Fruit fly (Drosophila melanogaster): ENCODE measurements around the gene Rala.

The Rala gene

dm6 chrX:3748248-3748647, 28.8 kb upstream of the Rala start (continued):
- TF ChIP-seq Doc2 (GFP tag; IDR thresholded peaks at IDR 0.05) = no peak
- peak; percentile 56 for TF ChIP-seq CG16815 (GFP tag; optimal IDR thresholded peaks at IDR 0.05)
- peak; percentile 78 for TF ChIP-seq Med (GFP tag)
- TF ChIP-seq CG15696 (tag; optimal IDR thresholded peaks at IDR 0.05) = no peak
- TF ChIP-seq CG6654 (GFP tag; optimal IDR thresholded peaks at IDR 0.05) = peak; percentile 15
- TF ChIP-seq trem (tag; optimal IDR thresholded peaks at IDR 0.05) = no peak
- TF ChIP-seq HHEX (GFP tag; optimal IDR thresholded peaks at IDR 0.05) = peak; percentile 72
- TF ChIP-seq GATAe (GFP tag; conservative IDR thresholded peaks at IDR 0.05) = no peak
- TF ChIP-seq Neu2 (GFP tag; optimal IDR thresholded peaks at IDR 0.05; ENCODE audit: borderline replicate concordance) = no peak
- TF ChIP-seq B-H2 (GFP tag; optimal IDR thresholded peaks at IDR 0.05) = no peak
- peak; percentile 81 for TF ChIP-seq phol (tag; optimal IDR thresholded peaks at IDR 0.05)
- TF ChIP-seq klu (GFP tag; IDR thresholded peaks at IDR 0.05) = peak; percentile 27; the same call in 1 of the 2 replicates
- no peak for TF ChIP-seq CG12236 (GFP tag; optimal IDR thresholded peaks at IDR 0.05)
- no peak for TF ChIP-seq NC2β (GFP tag; optimal IDR thresholded peaks at IDR 0.05)
- peak; percentile 61; the same call in 1 of the 2 replicates for TF ChIP-seq CG17328 (GFP tag; IDR thresholded peaks at IDR 0.05)
- no peak for TF ChIP-seq Atf3 (GFP tag; optimal IDR thresholded peaks at IDR 0.05)
- TF ChIP-seq CG17385 (GFP tag; optimal IDR thresholded peaks at IDR 0.05) = peak; percentile 63
- TF ChIP-seq sens (GFP tag) = peak; percentile 81
- no peak for TF ChIP-seq gcm (GFP tag; optimal IDR thresholded peaks at IDR 0.05)
- TF ChIP-seq Max (GFP tag; optimal IDR thresholded peaks at IDR 0.05) = peak; percentile 59
- TF ChIP-seq Stat92E (GFP tag; optimal IDR thresholded peaks at IDR 0.05) = no peak
- TF ChIP-seq pzg (GFP tag; optimal IDR thresholded peaks at IDR 0.05) = no peak
- peak; percentile 18 for TF ChIP-seq CG33557 (GFP tag; optimal IDR thresholded peaks at IDR 0.05)
- TF ChIP-seq dan (GFP tag; IDR thresholded peaks at IDR 0.05) = no peak
- peak; percentile 76 for TF ChIP-seq slbo (GFP tag; IDR thresholded peaks at IDR 0.05)
- no peak for TF ChIP-seq Dip2 (GFP tag; IDR thresholded peaks at IDR 0.05)
- peak; percentile 62 for TF ChIP-seq fd3F (GFP tag; optimal IDR thresholded peaks at IDR 0.05)
- TF ChIP-seq bigmax (GFP tag; optimal IDR thresholded peaks at IDR 0.05) = no peak
- TF ChIP-seq CG12104 (GFP tag; optimal IDR thresholded peaks at IDR 0.05) = peak; percentile 38
- TF ChIP-seq br (optimal IDR thresholded peaks at IDR 0.05) = no peak
- peak; percentile 58 for TF ChIP-seq CG15011 (GFP tag; optimal IDR thresholded peaks at IDR 0.05)
- peak; percentile 52 for TF ChIP-seq CG1602 (GFP tag; optimal IDR thresholded peaks at IDR 0.05)
- TF ChIP-seq slou (GFP tag; optimal IDR thresholded peaks at IDR 0.05) = peak; percentile 59
- TF ChIP-seq chif (GFP tag; optimal IDR thresholded peaks at IDR 0.05) = peak in 1 of 2 experiments; percentile 21
- TF ChIP-seq ap (GFP tag; IDR thresholded peaks at IDR 0.05) = 0 out of 2 replicates have a peak, but pooled peaks have one; percentile 24
- peak; percentile 43; the same call in 1 of the 2 replicates for TF ChIP-seq CG7372 (GFP tag; IDR thresholded peaks at IDR 0.05)
- peak; percentile 82 for TF ChIP-seq nom (GFP tag; optimal IDR thresholded peaks at IDR 0.05)
- peak; percentile 54 for TF ChIP-seq CG1233 (GFP tag; optimal IDR thresholded peaks at IDR 0.05)
- TF ChIP-seq Bdp1 (GFP tag; optimal IDR thresholded peaks at IDR 0.05) = no peak
- TF ChIP-seq gem (tag; optimal IDR thresholded peaks at IDR 0.05) = peak; percentile 86
- TF ChIP-seq sug (tag; optimal IDR thresholded peaks at IDR 0.05) = peak; percentile 41
- TF ChIP-seq ase (GFP tag; IDR thresholded peaks at IDR 0.05) = peak; percentile 65
- TF ChIP-seq CG5953 (GFP tag; IDR thresholded peaks at IDR 0.05) = no peak
- TF ChIP-seq CG17359 (tag; optimal IDR thresholded peaks at IDR 0.05) = peak; percentile 74
- peak; percentile 58 for TF ChIP-seq CG3847 (GFP tag; IDR thresholded peaks at IDR 0.05)
- no peak for TF ChIP-seq zen2 (GFP tag; IDR thresholded peaks at IDR 0.05; ENCODE audit: partially characterized antibody)
- TF ChIP-seq TFAM (GFP tag; optimal IDR thresholded peaks at IDR 0.05) = no peak
- peak; percentile 66 for TF ChIP-seq CG18619 (GFP tag; optimal IDR thresholded peaks at IDR 0.05)
- TF ChIP-seq Dip3 (GFP tag; optimal IDR thresholded peaks at IDR 0.05) = peak; percentile 1
- TF ChIP-seq CG30020 (tag; optimal IDR thresholded peaks at IDR 0.05) = no peak
- TF ChIP-seq Gug (GFP tag; IDR thresholded peaks at IDR 0.05) = no peak
